Worm (Caenorhabditis elegans): ENCODE results near the gene nmur-2.

- TF ChIP-seq lir-3 (tag; optimal IDR thresholded peaks at IDR 0.05) (no peak), nhr-28 (tag; optimal IDR thresholded peaks at IDR 0.05) (no peak), nhr-237 (tag; optimal IDR thresholded peaks at IDR 0.05) (no peak)
Measured at ce11 chrII:91419-91818, 33.4 kb downstream of the nmur-2 start, which contains the start of gene mcat-1.

Data from whole organism, L4 larva.